Worm (Caenorhabditis elegans): ENCODE measurements around the gene C09H5.7.
A peak's percentile ranks its signal among the peaks of the same experiment; 100 is the strongest.

Gene C09H5.7

ce11 chrV:8043664-8044063, 41.4 kb downstream of the C09H5.7 start:
- peak; percentile 38 for TF ChIP-seq elt-1 (tag; optimal IDR thresholded peaks at IDR 0.05; ENCODE audit: borderline replicate concordance, insufficient read depth)
- no peak for TF ChIP-seq nhr-76 (tag; optimal IDR thresholded peaks at IDR 0.05)

DNA sequence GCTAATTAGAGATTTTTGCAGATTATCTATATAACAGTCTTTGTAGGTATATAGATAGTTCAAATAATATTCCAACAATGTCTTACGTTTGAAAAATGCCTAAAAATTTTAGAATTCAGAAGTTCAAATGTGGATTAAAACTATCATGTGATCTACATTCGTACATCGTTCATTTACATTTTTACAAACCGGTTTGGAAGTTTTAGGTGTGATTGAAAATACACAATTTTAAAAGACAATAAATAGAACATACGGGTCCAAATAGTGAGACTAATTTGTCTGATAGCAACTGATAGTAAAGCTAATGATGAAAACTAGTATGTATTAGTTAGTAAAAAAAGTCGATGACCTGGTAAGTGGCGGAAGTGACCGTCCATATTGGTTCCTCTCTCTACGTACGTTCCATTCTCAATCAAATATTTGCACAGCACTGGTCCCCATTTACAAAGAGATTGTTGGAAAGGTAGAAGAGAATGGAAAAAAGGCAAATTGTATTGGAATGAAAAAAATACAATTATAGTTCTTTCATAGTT, 43.6 kb downstream of the C09H5.7 start:
- TF ChIP-seq flh-1 (GFP tag; optimal IDR thresholded peaks at IDR 0.05) (no peak), ham-2 (GFP tag; optimal IDR thresholded peaks at IDR 0.05) (no peak), ceh-83 (GFP tag; optimal IDR thresholded peaks at IDR 0.05) (no peak), lsy-2 (tag; optimal IDR thresholded peaks at IDR 0.05) (no peak), sem-2 (GFP tag; optimal IDR thresholded peaks at IDR 0.05) (no peak), ceh-43 (GFP tag; optimal IDR thresholded peaks at IDR 0.05) (no peak), cnd-1 (tag; optimal IDR thresholded peaks at IDR 0.05) (no peak), elt-3 (tag; optimal IDR thresholded peaks at IDR 0.05) (no peak), tbx-8 (GFP tag; optimal IDR thresholded peaks at IDR 0.05) (no peak), bed-3 (GFP tag; optimal IDR thresholded peaks at IDR 0.05) (no peak), mls-2 (tag; optimal IDR thresholded peaks at IDR 0.05) (no peak), snpc-4 (tag; optimal IDR thresholded peaks at IDR 0.05) (no peak)

ce11 chrV:8040247-8041084, 44.6 kb downstream of the C09H5.7 start:
- TF ChIP-seq elt-3 (tag; optimal IDR thresholded peaks at IDR 0.05) = peak; percentile 52
- TF ChIP-seq tbx-8 (GFP tag; optimal IDR thresholded peaks at IDR 0.05) = peak; percentile 38
- no peak for TF ChIP-seq snpc-4 (tag; optimal IDR thresholded peaks at IDR 0.05)
- peak; percentile 43 for TF ChIP-seq unc-62 (GFP tag; optimal IDR thresholded peaks at IDR 0.05)
- TF ChIP-seq blmp-1 (tag; optimal IDR thresholded peaks at IDR 0.05) = peak; percentile 70
- no peak for TF ChIP-seq elt-1 (tag; optimal IDR thresholded peaks at IDR 0.05; ENCODE audit: borderline replicate concordance, insufficient read depth)

ce11 chrV:8039606-8040005, 45.4 kb downstream of the C09H5.7 start:
- TF ChIP-seq ham-2 (GFP tag; optimal IDR thresholded peaks at IDR 0.05) = no peak
- no peak for TF ChIP-seq lin-13 (tag; optimal IDR thresholded peaks at IDR 0.05)
- TF ChIP-seq mep-1 (tag; optimal IDR thresholded peaks at IDR 0.05) = no peak
- TF ChIP-seq mab-5 (tag; optimal IDR thresholded peaks at IDR 0.05) = no peak
- no peak for TF ChIP-seq cnd-1 (tag; optimal IDR thresholded peaks at IDR 0.05)
- TF ChIP-seq snpc-4 (tag; optimal IDR thresholded peaks at IDR 0.05) = no peak
- no peak for TF ChIP-seq sptf-1 (tag; optimal IDR thresholded peaks at IDR 0.05)
- TF ChIP-seq elt-1 (tag; optimal IDR thresholded peaks at IDR 0.05; ENCODE audit: borderline replicate concordance, insufficient read depth) = no peak
- TF ChIP-seq unc-39 (tag; optimal IDR thresholded peaks at IDR 0.05) = no peak
- TF ChIP-seq bed-3 (GFP tag; optimal IDR thresholded peaks at IDR 0.05) = no peak
- no peak for TF ChIP-seq blmp-1 (tag; optimal IDR thresholded peaks at IDR 0.05)
- no peak for TF ChIP-seq mls-2 (tag; optimal IDR thresholded peaks at IDR 0.05)
- no peak for TF ChIP-seq ces-1 (GFP tag; optimal IDR thresholded peaks at IDR 0.05)
- no peak for TF ChIP-seq hlh-1 (tag; optimal IDR thresholded peaks at IDR 0.05)
- TF ChIP-seq drap-1 (GFP tag; optimal IDR thresholded peaks at IDR 0.05) = no peak
- no peak for TF ChIP-seq unc-120 (tag; optimal IDR thresholded peaks at IDR 0.05; ENCODE audit: poor library complexity, severe bottlenecking)
- no peak for TF ChIP-seq tbx-8 (GFP tag; optimal IDR thresholded peaks at IDR 0.05)
- no peak for TF ChIP-seq nhr-76 (tag; optimal IDR thresholded peaks at IDR 0.05)

DNA sequence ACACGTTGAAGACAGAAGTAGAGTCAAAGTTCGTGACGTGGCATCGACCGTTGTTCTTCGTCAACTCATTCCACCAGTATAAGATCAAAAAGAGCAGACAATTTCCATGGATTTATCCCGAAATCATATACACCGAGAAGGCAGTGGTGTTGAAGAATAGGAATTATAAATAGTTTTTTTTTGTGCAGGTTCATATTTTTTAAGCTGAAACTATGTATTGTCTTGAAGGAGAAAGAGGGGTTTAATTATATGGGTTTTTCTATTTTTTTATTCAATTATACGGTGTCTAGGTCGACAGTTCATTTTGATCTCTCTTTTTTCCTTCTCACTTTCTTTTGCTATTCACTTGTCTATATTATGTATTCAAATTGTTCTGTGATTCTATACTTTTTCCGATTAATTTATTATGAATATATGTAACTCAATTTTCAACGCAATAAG, 45.9 kb downstream of the C09H5.7 start:
- TF ChIP-seq unc-120 (tag; optimal IDR thresholded peaks at IDR 0.05; ENCODE audit: poor library complexity, severe bottlenecking) = no peak
- TF ChIP-seq sptf-1 (tag; optimal IDR thresholded peaks at IDR 0.05) = peak; percentile 14

- no peak for TF ChIP-seq unc-39 (tag; optimal IDR thresholded peaks at IDR 0.05)
- no peak for TF ChIP-seq M03D4.4 (tag; optimal IDR thresholded peaks at IDR 0.05)
- no peak for TF ChIP-seq lsy-2 (tag; optimal IDR thresholded peaks at IDR 0.05)
- TF ChIP-seq ceh-43 (GFP tag; optimal IDR thresholded peaks at IDR 0.05) = no peak
- TF ChIP-seq sptf-1 (tag; optimal IDR thresholded peaks at IDR 0.05) = no peak
- TF ChIP-seq nhr-76 (tag; optimal IDR thresholded peaks at IDR 0.05) = no peak
- TF ChIP-seq bed-3 (GFP tag; optimal IDR thresholded peaks at IDR 0.05) = no peak
- TF ChIP-seq nhr-237 (tag; optimal IDR thresholded peaks at IDR 0.05) = no peak
- no peak for TF ChIP-seq nhr-2 (tag; optimal IDR thresholded peaks at IDR 0.05)
Observed at ce11 chrV:8035947-8036346, 49.1 kb downstream of the C09H5.7 start, which contains the start of gene ZC513.14. ZC513.14 (minus strand) TSS chrV:8036047.

Data from whole organism, mixed stage, embryonic.